Worm (Caenorhabditis elegans): Measurements from ENCODE around the gene spe-27.
A peak's percentile ranks its signal among the peaks of the same experiment; 100 is the strongest.

Gene spe-27

ce11 chrIV:5820953-5821352 is 44.8 kb downstream of the spe-27 start:
- TF ChIP-seq nhr-23 (tag; optimal IDR thresholded peaks at IDR 0.05) (no peak), nhr-237 (tag; optimal IDR thresholded peaks at IDR 0.05) (no peak), fos-1 (tag; optimal IDR thresholded peaks at IDR 0.05) (peak; percentile 60), unc-55 (GFP tag; optimal IDR thresholded peaks at IDR 0.05) (peak; percentile 29), nhr-77 (tag; optimal IDR thresholded peaks at IDR 0.05) (no peak), skn-1 (tag; optimal IDR thresholded peaks at IDR 0.05) (no peak), nhr-25 (tag; optimal IDR thresholded peaks at IDR 0.05) (no peak)

ce11 chrIV:5820056-5820799 is 45.5 kb downstream of the spe-27 start:
- no peak for TF ChIP-seq blmp-1 (tag; optimal IDR thresholded peaks at IDR 0.05; ENCODE audit: insufficient read depth)
- no peak for TF ChIP-seq mab-5 (tag; optimal IDR thresholded peaks at IDR 0.05)
- no peak for TF ChIP-seq C34F6.9 (tag; optimal IDR thresholded peaks at IDR 0.05)
- TF ChIP-seq gmeb-1 (tag; optimal IDR thresholded peaks at IDR 0.05), result no peak
- no peak for TF ChIP-seq egl-27 (tag; optimal IDR thresholded peaks at IDR 0.05)
- no peak for TF ChIP-seq F13H6.1 (tag; optimal IDR thresholded peaks at IDR 0.05)
- TF ChIP-seq Y55F3AM.14 (GFP tag; optimal IDR thresholded peaks at IDR 0.05), result no peak
- no peak for TF ChIP-seq snpc-4 (tag; optimal IDR thresholded peaks at IDR 0.05)
- TF ChIP-seq sem-4 (tag; optimal IDR thresholded peaks at IDR 0.05), result no peak
- no peak for TF ChIP-seq nhr-23 (tag; optimal IDR thresholded peaks at IDR 0.05)
- no peak for TF ChIP-seq sma-9 (GFP tag; optimal IDR thresholded peaks at IDR 0.05)
- no peak for TF ChIP-seq sma-9 (tag; optimal IDR thresholded peaks at IDR 0.05)
- no peak for TF ChIP-seq nhr-11 (tag; optimal IDR thresholded peaks at IDR 0.05)
- TF ChIP-seq nhr-237 (tag; optimal IDR thresholded peaks at IDR 0.05), result no peak
- TF ChIP-seq ztf-1 (GFP tag; conservative IDR thresholded peaks at IDR 0.05), result no peak
- no peak for TF ChIP-seq nhr-10 (tag; optimal IDR thresholded peaks at IDR 0.05)
- TF ChIP-seq elt-1 (tag; optimal IDR thresholded peaks at IDR 0.05), result no peak
- no peak for TF ChIP-seq nhr-6 (tag; optimal IDR thresholded peaks at IDR 0.05)
- no peak for TF ChIP-seq ztf-4 (tag; optimal IDR thresholded peaks at IDR 0.05)
- no peak for TF ChIP-seq aly-2 (tag; optimal IDR thresholded peaks at IDR 0.05)
- TF ChIP-seq fos-1 (tag; optimal IDR thresholded peaks at IDR 0.05), result no peak

ce11 chrIV:5817459-5817858 is 48.3 kb downstream of the spe-27 start:
- TF ChIP-seq gmeb-1 (tag; optimal IDR thresholded peaks at IDR 0.05), result peak; percentile 65
- TF ChIP-seq crh-2 (tag; optimal IDR thresholded peaks at IDR 0.05), result peak; percentile 57
- TF ChIP-seq aly-2 (tag; optimal IDR thresholded peaks at IDR 0.05), result no peak
- no peak for TF ChIP-seq elt-1 (tag; optimal IDR thresholded peaks at IDR 0.05)
- TF ChIP-seq sma-3 (GFP tag; optimal IDR thresholded peaks at IDR 0.05), result peak; percentile 74
- no peak for TF ChIP-seq lin-11 (tag; optimal IDR thresholded peaks at IDR 0.05)
- TF ChIP-seq nhr-11 (tag; optimal IDR thresholded peaks at IDR 0.05), result no peak
- no peak for TF ChIP-seq dmd-4 (tag; optimal IDR thresholded peaks at IDR 0.05)
- no peak for TF ChIP-seq mbf-1 (tag; optimal IDR thresholded peaks at IDR 0.05)
- peak; percentile 9 for TF ChIP-seq unc-55 (GFP tag; optimal IDR thresholded peaks at IDR 0.05)
- no peak for TF ChIP-seq ama-1 (optimal IDR thresholded peaks at IDR 0.05)
- TF ChIP-seq C34F6.9 (tag; optimal IDR thresholded peaks at IDR 0.05), result peak; percentile 42
- no peak for TF ChIP-seq mdl-1 (tag; optimal IDR thresholded peaks at IDR 0.05)
- TF ChIP-seq Y55F3AM.14 (GFP tag; optimal IDR thresholded peaks at IDR 0.05), result no peak
- TF ChIP-seq peb-1 (tag; optimal IDR thresholded peaks at IDR 0.05), result no peak
- peak; percentile 20 for TF ChIP-seq blmp-1 (tag; optimal IDR thresholded peaks at IDR 0.05; ENCODE audit: insufficient read depth)
- TF ChIP-seq sma-9 (GFP tag; optimal IDR thresholded peaks at IDR 0.05), result peak; percentile 85
- peak; percentile 24 for TF ChIP-seq sma-9 (tag; optimal IDR thresholded peaks at IDR 0.05)
- peak; percentile 51 for TF ChIP-seq egl-27 (tag; optimal IDR thresholded peaks at IDR 0.05)
- TF ChIP-seq unc-62 (GFP tag; optimal IDR thresholded peaks at IDR 0.05), result no peak
- no peak for TF ChIP-seq ZK546.5 (tag; optimal IDR thresholded peaks at IDR 0.05)
- no peak for TF ChIP-seq ztf-11 (tag; optimal IDR thresholded peaks at IDR 0.05)
- TF ChIP-seq snpc-4 (tag; optimal IDR thresholded peaks at IDR 0.05), result no peak
- no peak for TF ChIP-seq nhr-23 (tag; optimal IDR thresholded peaks at IDR 0.05)
- peak; percentile 40 for TF ChIP-seq nhr-6 (tag; optimal IDR thresholded peaks at IDR 0.05)
- TF ChIP-seq nhr-77 (tag; optimal IDR thresholded peaks at IDR 0.05), result no peak
- TF ChIP-seq nhr-10 (tag; optimal IDR thresholded peaks at IDR 0.05), result no peak
- TF ChIP-seq nhr-237 (tag; optimal IDR thresholded peaks at IDR 0.05), result no peak
- peak; percentile 72 for TF ChIP-seq sem-4 (tag; optimal IDR thresholded peaks at IDR 0.05)
- no peak for TF ChIP-seq ceh-16 (tag; optimal IDR thresholded peaks at IDR 0.05)
- TF ChIP-seq zag-1 (tag; optimal IDR thresholded peaks at IDR 0.05), result no peak
- no peak for TF ChIP-seq alr-1 (tag; optimal IDR thresholded peaks at IDR 0.05)
- no peak for TF ChIP-seq elt-3 (tag; optimal IDR thresholded peaks at IDR 0.05)
- peak; percentile 3 for TF ChIP-seq lin-13 (GFP tag; optimal IDR thresholded peaks at IDR 0.05)
- TF ChIP-seq nhr-25 (tag; optimal IDR thresholded peaks at IDR 0.05), result peak; percentile 58
- TF ChIP-seq nhr-21 (tag; optimal IDR thresholded peaks at IDR 0.05), result peak; percentile 69
- no peak for TF ChIP-seq unc-39 (tag; optimal IDR thresholded peaks at IDR 0.05)
- no peak for TF ChIP-seq lin-39 (tag; optimal IDR thresholded peaks at IDR 0.05)
- TF ChIP-seq F13H6.1 (tag; optimal IDR thresholded peaks at IDR 0.05), result peak; percentile 91
- TF ChIP-seq mab-5 (tag; optimal IDR thresholded peaks at IDR 0.05), result no peak
- peak in 1 of 2 experiments; percentile 65 for TF ChIP-seq lsy-2 (tag; optimal IDR thresholded peaks at IDR 0.05)
- no peak for TF ChIP-seq ceh-82 (tag; optimal IDR thresholded peaks at IDR 0.05)
- TF ChIP-seq ztf-1 (GFP tag; conservative IDR thresholded peaks at IDR 0.05), result no peak
